Fruit fly (Drosophila melanogaster) S2 (cell line): ENCODE results near the gene CG43880.

ENCODE experiments used
- CG8478 ChIP-seq: fragments of >200 bp; optimal IDR thresholded peaks from 2 replicates; lab custom pipeline; 2018
- CTCF ChIP-seq, 2 experiments: fragments of >200 bp; optimal IDR thresholded peaks; 2 replicates each; lab custom pipeline; 2018

dm6 chr3L:7968422-7969030 is 22.4 kb upstream of the CG43880 start:
- TF ChIP-seq CG8478 (lab: Kevin White, UChicago), result no peak
- TF ChIP-seq CTCF (optimal IDR thresholded peaks at IDR 0.05; lab: Kevin White, UChicago), result no peak
